Worm (Caenorhabditis elegans) whole organism, late embryonic: Measurements from ENCODE around the gene rpl-21.

Source experiments
- fkh-6 ChIP-seq: sonication (generic microtip); optimal IDR thresholded peaks from 2 replicates; lab custom pipeline; 2016; ENCODE audit warnings: missing genetic modification characterization, missing compliant biosample characterization
- nhr-11 ChIP-seq: fragments of 150-350 bp; optimal IDR thresholded peaks from 2 replicates; lab custom pipeline; 2014; ENCODE audit warnings: missing biosample characterization, missing genetic modification characterization
- pqm-1 ChIP-seq: sonication (generic microtip); optimal IDR thresholded peaks from 2 replicates; lab custom pipeline; 2016; ENCODE audit warnings: missing genetic modification characterization, missing compliant biosample characterization

- no peak for TF ChIP-seq pqm-1 (tag; lab: Kevin White, UChicago)
- TF ChIP-seq fkh-6 (tag; lab: Kevin White, UChicago) = no peak
- TF ChIP-seq nhr-11 (tag; lab: Kevin White, UChicago) = no peak
Observed at ce11 chrIII:8126978-8127377, 3.0 kb downstream of the rpl-21 start.
